Worm (Caenorhabditis elegans): Measurements from ENCODE around the gene clec-25.

DNA sequence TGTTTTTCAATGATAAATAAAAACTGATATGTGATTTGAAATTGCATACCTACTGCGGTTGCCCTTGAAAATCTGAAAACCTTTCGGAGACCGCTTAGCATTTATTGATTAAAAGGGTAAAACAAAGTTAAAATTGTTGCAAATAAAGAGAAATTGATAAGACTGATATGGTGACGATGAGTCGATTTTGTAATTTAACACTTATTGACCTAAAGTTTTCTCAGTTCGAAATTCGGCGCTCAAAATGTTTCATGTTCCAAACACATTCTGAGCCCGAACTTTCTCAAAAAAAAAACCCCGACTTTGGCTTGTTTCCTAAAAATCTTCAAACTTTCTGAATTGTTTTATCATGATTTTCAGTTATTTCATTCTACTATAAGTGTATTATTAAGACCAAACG lies 2.1 kb upstream of the clec-25 start, which contains the start of gene clec-40:
- no peak for TF ChIP-seq fkh-10 (GFP tag; optimal IDR thresholded peaks at IDR 0.05)
- TF ChIP-seq lim-7 (GFP tag; IDR thresholded peaks at IDR 0.05), result no peak
- TF ChIP-seq daf-12 (tag; optimal IDR thresholded peaks at IDR 0.05), result no peak
- TF ChIP-seq ceh-28 (tag; optimal IDR thresholded peaks at IDR 0.05), result no peak
